Worm (Caenorhabditis elegans): Measurements from ENCODE around the gene emb-27.

emb-27 gene

ce11 chrII:8137379-8137778 lies 24.6 kb downstream of the emb-27 start (continued):
- no peak for TF ChIP-seq lsy-27 (tag; optimal IDR thresholded peaks at IDR 0.05; ENCODE audit: borderline replicate concordance, insufficient read depth)

ce11 chrII:8136818-8137217 lies 25.2 kb downstream of the emb-27 start, which contains the start of gene ctns-1:
Gene ctns-1 (minus strand): TSS chrII:8136918.
- no peak for TF ChIP-seq rec-8 (tag; optimal IDR thresholded peaks at IDR 0.05)
- no peak for TF ChIP-seq F55B11.4 (tag; optimal IDR thresholded peaks at IDR 0.05; ENCODE audit: borderline replicate concordance, insufficient read depth)
- no peak for TF ChIP-seq attf-3 (GFP tag; conservative IDR thresholded peaks at IDR 0.05)
- TF ChIP-seq ccch-3 (GFP tag; optimal IDR thresholded peaks at IDR 0.05): no peak
- no peak for TF ChIP-seq ztf-26 (tag; optimal IDR thresholded peaks at IDR 0.05)

ce11 chrII:8135953-8136352 lies 26.0 kb downstream of the emb-27 start:
- peak; percentile 16 for TF ChIP-seq repo-1 (tag; optimal IDR thresholded peaks at IDR 0.05)
- no peak for TF ChIP-seq ceh-58 (GFP tag; IDR thresholded peaks at IDR 0.05)

- TF ChIP-seq ztf-22 (GFP tag; optimal IDR thresholded peaks at IDR 0.05): peak; percentile 44
- TF ChIP-seq B0035.1 (tag; optimal IDR thresholded peaks at IDR 0.05): no peak
- no peak for TF ChIP-seq B0019.2 (GFP tag; conservative IDR thresholded peaks at IDR 0.05)
- TF ChIP-seq F33H1.4 (GFP tag; IDR thresholded peaks at IDR 0.05): no peak
- TF ChIP-seq Y67H2A.10 (GFP tag; conservative IDR thresholded peaks at IDR 0.05): no peak
- TF ChIP-seq aptf-2 (GFP tag; conservative IDR thresholded peaks at IDR 0.05): no peak
- no peak for TF ChIP-seq Y95B8A.8 (GFP tag; IDR thresholded peaks at IDR 0.05)
- TF ChIP-seq egl-44 (GFP tag; IDR thresholded peaks at IDR 0.05): 0 out of 2 replicates have a peak, but pooled peaks have one; percentile 20
- TF ChIP-seq sptf-2 (GFP tag; optimal IDR thresholded peaks at IDR 0.05): no peak
- TF ChIP-seq bed-2 (GFP tag; IDR thresholded peaks at IDR 0.05): no peak
- no peak for TF ChIP-seq B0336.3 (GFP tag; IDR thresholded peaks at IDR 0.05)
- no peak for TF ChIP-seq B0261.1 (tag; optimal IDR thresholded peaks at IDR 0.05)
- no peak for TF ChIP-seq ceh-79 (tag; optimal IDR thresholded peaks at IDR 0.05)
- TF ChIP-seq nhr-80 (tag; optimal IDR thresholded peaks at IDR 0.05): no peak
- no peak for TF ChIP-seq hsf-1 (GFP tag; IDR thresholded peaks at IDR 0.05)
- no peak for TF ChIP-seq F37B4.10 (GFP tag; IDR thresholded peaks at IDR 0.05)
- no peak for TF ChIP-seq dox-1 (GFP tag; IDR thresholded peaks at IDR 0.05)
- no peak for TF ChIP-seq ekl-4 (GFP tag; IDR thresholded peaks at IDR 0.05)
- no peak for TF ChIP-seq ceh-40 (GFP tag; IDR thresholded peaks at IDR 0.05)
- TF ChIP-seq F49E8.2 (tag; optimal IDR thresholded peaks at IDR 0.05; ENCODE audit: insufficient read depth): no peak
- no peak for TF ChIP-seq let-607 (tag; optimal IDR thresholded peaks at IDR 0.05)
- TF ChIP-seq attf-5 (GFP tag; optimal IDR thresholded peaks at IDR 0.05): no peak
- peak; percentile 54 for TF ChIP-seq chd-7 (tag; optimal IDR thresholded peaks at IDR 0.05)
- TF ChIP-seq rcor-1 (GFP tag; IDR thresholded peaks at IDR 0.05): no peak
- TF ChIP-seq lin-54 (GFP tag; optimal IDR thresholded peaks at IDR 0.05): no peak
- no peak for TF ChIP-seq ztf-3 (GFP tag; optimal IDR thresholded peaks at IDR 0.05)
- peak; percentile 72 for TF ChIP-seq K12H6.12 (tag; optimal IDR thresholded peaks at IDR 0.05)
- TF ChIP-seq akir-1 (GFP tag; optimal IDR thresholded peaks at IDR 0.05): no peak
- peak; percentile 28 for TF ChIP-seq ceh-27 (GFP tag; optimal IDR thresholded peaks at IDR 0.05)
- TF ChIP-seq rec-8 (tag; optimal IDR thresholded peaks at IDR 0.05): no peak
- peak; percentile 54; the same call in 1 of the 2 replicates for TF ChIP-seq attf-3 (GFP tag; conservative IDR thresholded peaks at IDR 0.05)
- TF ChIP-seq hmg-20 (GFP tag; IDR thresholded peaks at IDR 0.05): no peak
- TF ChIP-seq hlh-12 (tag; optimal IDR thresholded peaks at IDR 0.05): no peak
- TF ChIP-seq snpc-3.4 (tag; optimal IDR thresholded peaks at IDR 0.05): no peak
- TF ChIP-seq F55B11.4 (tag; optimal IDR thresholded peaks at IDR 0.05; ENCODE audit: borderline replicate concordance, insufficient read depth): no peak
- no peak for TF ChIP-seq ets-4 (GFP tag; optimal IDR thresholded peaks at IDR 0.05)
- TF ChIP-seq ztf-28 (GFP tag; IDR thresholded peaks at IDR 0.05): no peak
These were observed 30.5 kb downstream of the emb-27 start for ce11 chrII:8131413-8131966.
